Worm (Caenorhabditis elegans) whole organism, L3 larva: ENCODE measurements around the gene str-153.

ENCODE experiments used
- aly-2 ChIP-seq: fragments of 150-350 bp; optimal IDR thresholded peaks from 2 replicates; lab custom pipeline; 2014; ENCODE audit warnings: missing biosample characterization, missing genetic modification characterization
- ceh-9 ChIP-seq: sonication (generic microtip); optimal IDR thresholded peaks from 2 replicates; lab custom pipeline; 2018; ENCODE audit warnings: missing biosample characterization, missing genetic modification characterization
- elt-2 ChIP-seq: sonication (generic microtip); optimal IDR thresholded peaks from 2 replicates; lab custom pipeline; 2016; ENCODE audit warnings: missing genetic modification reagents, mild to moderate bottlenecking, missing genetic modification characterization, missing compliant biosample characterization
- nhr-11 ChIP-seq: fragments of 150-350 bp; optimal IDR thresholded peaks from 2 replicates; lab custom pipeline; 2014; ENCODE audit warnings: missing biosample characterization, missing genetic modification characterization
- nhr-23 ChIP-seq: fragments of 150-350 bp; optimal IDR thresholded peaks from 2 replicates; lab custom pipeline; 2014; ENCODE audit warnings: missing biosample characterization, missing genetic modification reagents, missing genetic modification characterization
- snpc-4 ChIP-seq: fragments of 150-350 bp; optimal IDR thresholded peaks from 2 replicates; lab custom pipeline; 2014; ENCODE audit warnings: missing biosample characterization, missing genetic modification characterization
- ztf-4 ChIP-seq: fragments of 150-350 bp; optimal IDR thresholded peaks from 2 replicates; lab custom pipeline; 2014; ENCODE audit warnings: missing biosample characterization, missing genetic modification characterization

DNA sequence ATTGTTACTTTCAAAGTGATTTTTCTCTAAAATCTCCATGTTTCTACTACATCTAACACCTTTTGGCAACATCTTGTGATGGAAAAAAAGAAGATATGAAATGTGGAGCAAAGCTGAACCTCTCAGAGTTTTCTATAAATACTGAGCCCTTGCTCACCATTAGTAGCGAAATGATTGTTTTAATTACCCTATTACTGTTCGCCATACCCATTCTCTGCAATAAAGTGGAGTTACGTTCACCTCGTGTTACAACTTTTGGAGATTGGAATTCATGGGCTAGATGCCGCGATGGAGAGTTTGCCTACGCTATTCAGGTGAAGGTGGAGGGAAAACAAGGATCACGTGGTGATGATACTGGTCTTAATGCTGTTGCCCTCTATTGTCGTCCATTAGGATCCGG lies 29.6 kb downstream of the str-153 start, which contains the start of gene txt-3:
- TF ChIP-seq aly-2 (tag; lab: Kevin White, UChicago) = no peak
- TF ChIP-seq snpc-4 (tag; lab: Kevin White, UChicago) = no peak
- no peak for TF ChIP-seq ztf-4 (tag; lab: Kevin White, UChicago)
- TF ChIP-seq elt-2 (tag; lab: Kevin White, UChicago) = no peak
- TF ChIP-seq ceh-9 (tag; lab: Kevin White, UChicago) = no peak
- no peak for TF ChIP-seq nhr-11 (tag; lab: Kevin White, UChicago)
- TF ChIP-seq nhr-23 (tag; lab: Kevin White, UChicago) = no peak
